Worm (Caenorhabditis elegans): ENCODE measurements around the gene srd-54.

DNA sequence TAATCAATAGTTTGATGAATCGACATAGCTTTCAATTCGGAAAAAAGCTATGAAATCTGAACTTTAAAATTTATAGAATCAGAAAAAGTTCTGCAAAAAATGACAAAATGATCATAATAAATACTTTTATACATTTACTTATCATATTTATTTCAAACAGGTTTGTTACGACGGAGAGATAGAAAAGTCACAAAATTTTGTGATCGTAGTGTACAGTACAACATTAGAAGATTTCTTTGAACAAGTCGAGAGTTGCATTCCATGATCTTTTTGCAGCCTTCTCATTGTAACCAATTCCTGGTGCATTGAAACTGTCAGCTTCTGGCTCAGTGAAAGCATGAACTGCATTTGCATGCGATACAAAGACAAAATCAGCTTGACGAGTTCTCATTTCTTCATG lies 23.8 kb downstream of the srd-54 start, which contains the start of gene D1022.3:
- no peak for TF ChIP-seq ama-1 (optimal IDR thresholded peaks at IDR 0.05)
- TF ChIP-seq F13C5.2 (tag; optimal IDR thresholded peaks at IDR 0.05), result no peak
- no peak for TF ChIP-seq flt-1 (GFP tag; IDR thresholded peaks at IDR 0.05)
- TF ChIP-seq hnd-1 (tag; optimal IDR thresholded peaks at IDR 0.05), result no peak
- TF ChIP-seq ceh-13 (GFP tag; optimal IDR thresholded peaks at IDR 0.05), result no peak
- TF ChIP-seq scrt-1 (GFP tag; IDR thresholded peaks at IDR 0.05), result no peak

All from whole organism, early embryonic.